Fruit fly (Drosophila melanogaster) whole organism, embryonic: ENCODE measurements around the gene CG1738.

Experiments used
- Antp ChIP-seq: fragments of 200-800 bp; sonication (Bioruptor generic); optimal IDR thresholded peaks from 3 replicates; lab custom pipeline; 2016; ENCODE audit warnings: missing biosample characterization, missing genetic modification characterization
- C15 ChIP-seq: fragments of 200-800 bp; sonication (Bioruptor generic); IDR thresholded peaks from 3 replicates; pipeline ENCODE4 v1.3.6; 2022; ENCODE audit warnings: missing biosample characterization, missing genetic modification characterization
- CG11085 ChIP-seq: fragments of 200-800 bp; sonication (Bioruptor generic); IDR thresholded peaks from 2 replicates; pipeline ENCODE4 v1.3.6; 2022; ENCODE audit warnings: missing biosample characterization, missing genetic modification characterization
- CG11723 ChIP-seq: fragments of 200-800 bp; sonication (Bioruptor generic); optimal IDR thresholded peaks from 2 replicates; lab custom pipeline; 2017; ENCODE audit warnings: missing biosample characterization, mild to moderate bottlenecking, missing genetic modification characterization
- CG1233 ChIP-seq: fragments of 200-800 bp; sonication (Bioruptor generic); optimal IDR thresholded peaks from 4 replicates; lab custom pipeline; 2018; ENCODE audit warnings: missing biosample characterization, mild to moderate bottlenecking, missing genetic modification characterization
- CG16863 ChIP-seq: fragments of 200-800 bp; sonication (Bioruptor generic); optimal IDR thresholded peaks from 3 replicates; lab custom pipeline; 2016; ENCODE audit warnings: missing biosample characterization, missing genetic modification characterization
- CG18619 ChIP-seq: fragments of 200-800 bp; sonication (Bioruptor generic); optimal IDR thresholded peaks from 3 replicates; lab custom pipeline; 2017; ENCODE audit warnings: missing biosample characterization, mild to moderate bottlenecking, missing genetic modification characterization
- CG33213 ChIP-seq: fragments of 200-800 bp; sonication (Bioruptor generic); optimal IDR thresholded peaks from 3 replicates; lab custom pipeline; 2016; ENCODE audit warnings: missing biosample characterization, missing genetic modification characterization
- CG6654 ChIP-seq: fragments of 200-800 bp; sonication (Bioruptor generic); optimal IDR thresholded peaks from 2 replicates; lab custom pipeline; 2017; ENCODE audit warnings: missing biosample characterization, mild to moderate bottlenecking, missing genetic modification characterization
- CG7963 ChIP-seq: fragments of 200-800 bp; sonication (Bioruptor generic); IDR thresholded peaks from 3 replicates; pipeline ENCODE4 v1.3.6; 2022; ENCODE audit warnings: missing biosample characterization, missing genetic modification characterization; ENCODE audit not compliant: partially characterized antibody
- CG9609 ChIP-seq: fragments of 200-800 bp; sonication (Bioruptor generic); optimal IDR thresholded peaks from 3 replicates; lab custom pipeline; 2016; ENCODE audit warnings: missing biosample characterization, missing genetic modification characterization
- CG9727 ChIP-seq: fragments of 200-800 bp; sonication (Bioruptor generic); optimal IDR thresholded peaks from 3 replicates; lab custom pipeline; 2017; ENCODE audit warnings: missing biosample characterization, mild to moderate bottlenecking, missing genetic modification characterization
- CG9817 ChIP-seq: fragments of 200-800 bp; sonication (Bioruptor generic); optimal IDR thresholded peaks from 2 replicates; lab custom pipeline; 2018; ENCODE audit warnings: missing biosample characterization, mild to moderate bottlenecking, missing genetic modification characterization, moderate library complexity
- CG9932 ChIP-seq: fragments of 200-800 bp; sonication (Bioruptor generic); IDR thresholded peaks from 2 replicates; pipeline ENCODE4 v1.3.6; 2022; ENCODE audit warnings: missing biosample characterization, missing genetic modification characterization
- D ChIP-seq, 2 experiments: fragments of 200-800 bp in 1 of 2; fragments of >200 bp in 1 of 2; sonication (Bioruptor generic) in 1 of 2; optimal IDR thresholded peaks; 2 replicates in 1 of 2; 3 replicates in 1 of 2; lab custom pipeline; 2017; ENCODE audit warnings: mild to moderate bottlenecking in 1 of 2, missing biosample characterization in 1 of 2, missing genetic modification characterization in 1 of 2, missing genetic modification reagents in 1 of 2
- D19A ChIP-seq: fragments of 200-800 bp; optimal IDR thresholded peaks from 3 replicates; lab custom pipeline; 2019; ENCODE audit warnings: missing biosample characterization, mild to moderate bottlenecking, missing genetic modification characterization, moderate library complexity
- D19B ChIP-seq: fragments of 200-800 bp; sonication (Bioruptor generic); optimal IDR thresholded peaks from 2 replicates; lab custom pipeline; 2017; ENCODE audit warnings: missing biosample characterization, mild to moderate bottlenecking, missing genetic modification characterization
- Doc3 ChIP-seq: fragments of 200-800 bp; sonication (Bioruptor generic); IDR thresholded peaks from 3 replicates; pipeline ENCODE4 v1.3.6; 2022; ENCODE audit warnings: missing biosample characterization, missing genetic modification characterization; ENCODE audit not compliant: partially characterized antibody
- Eip74EF ChIP-seq, 2 experiments: fragments of 200-800 bp in 1 of 2; fragments of >200 bp in 1 of 2; sonication (Bioruptor generic) in 1 of 2; optimal IDR thresholded peaks; 2 replicates each; lab custom pipeline; 2017 to 2019; ENCODE audit warnings: missing biosample characterization in 2 of 2, missing genetic modification characterization in 2 of 2, mild to moderate bottlenecking in 1 of 2, moderate library complexity in 1 of 2
- Hmx ChIP-seq: fragments of 200-800 bp; sonication (Bioruptor generic); optimal IDR thresholded peaks from 2 replicates; lab custom pipeline; 2016; ENCODE audit warnings: missing biosample characterization, missing genetic modification characterization
- Lhr ChIP-seq: fragments of 200-800 bp; sonication (Bioruptor generic); optimal IDR thresholded peaks from 3 replicates; lab custom pipeline; 2017; ENCODE audit warnings: mild to moderate bottlenecking, missing biosample characterization, missing genetic modification reagents, missing genetic modification characterization
- Lim3 ChIP-seq: fragments of 200-800 bp; sonication (Bioruptor generic); IDR thresholded peaks from 2 replicates; pipeline ENCODE4 v1.3.6; 2022; ENCODE audit warnings: missing biosample characterization, missing genetic modification characterization
- NK7.1 ChIP-seq: fragments of 200-800 bp; sonication (Bioruptor generic); optimal IDR thresholded peaks from 3 replicates; lab custom pipeline; 2016; ENCODE audit warnings: missing biosample characterization, missing genetic modification characterization
- Nf-YB ChIP-seq: fragments of 200-800 bp; sonication (Bioruptor generic); optimal IDR thresholded peaks from 3 replicates; lab custom pipeline; 2019; ENCODE audit warnings: missing biosample characterization, mild to moderate bottlenecking, missing genetic modification characterization, moderate library complexity
- Opbp ChIP-seq: fragments of 200-800 bp; sonication (Bioruptor generic); IDR thresholded peaks from 3 replicates; pipeline ENCODE4 v1.3.6; 2022; ENCODE audit warnings: missing biosample characterization, missing genetic modification characterization; ENCODE audit not compliant: partially characterized antibody
- Optix ChIP-seq: fragments of 200-800 bp; sonication (Bioruptor generic); IDR thresholded peaks from 3 replicates; pipeline ENCODE4 v1.3.6; 2022; ENCODE audit warnings: missing biosample characterization, missing genetic modification characterization
- PHDP ChIP-seq: fragments of 200-800 bp; sonication (Bioruptor generic); optimal IDR thresholded peaks from 3 replicates; lab custom pipeline; 2018; ENCODE audit warnings: missing biosample characterization, mild to moderate bottlenecking, missing genetic modification characterization, moderate library complexity
- Six4 ChIP-seq: fragments of 200-800 bp; sonication (Bioruptor generic); optimal IDR thresholded peaks from 2 replicates; lab custom pipeline; 2016; ENCODE audit warnings: missing biosample characterization, missing genetic modification characterization
- Usf ChIP-seq: fragments of 200-800 bp; sonication (Bioruptor generic); optimal IDR thresholded peaks from 2 replicates; lab custom pipeline; 2017; ENCODE audit warnings: missing genotype, missing biosample characterization, missing genetic modification characterization
- abd-A ChIP-seq: fragments of 200-800 bp; sonication (Bioruptor generic); optimal IDR thresholded peaks from 3 replicates; lab custom pipeline; 2019; ENCODE audit warnings: missing biosample characterization, mild to moderate bottlenecking, missing genetic modification characterization, moderate library complexity
- amos ChIP-seq: fragments of 200-800 bp; sonication (Bioruptor generic); IDR thresholded peaks from 2 replicates; pipeline ENCODE4 v1.3.6; 2022; ENCODE audit warnings: missing biosample characterization, missing genetic modification characterization; ENCODE audit not compliant: partially characterized antibody
- ap ChIP-seq: fragments of 200-800 bp; sonication (Bioruptor generic); IDR thresholded peaks from 2 replicates; pipeline ENCODE4 v1.3.6; 2022; ENCODE audit warnings: missing biosample characterization, missing genetic modification characterization
- az2 ChIP-seq: fragments of 200-800 bp; sonication (Bioruptor generic); optimal IDR thresholded peaks from 3 replicates; lab custom pipeline; 2016; ENCODE audit warnings: missing biosample characterization, missing genetic modification characterization
- bcd ChIP-seq: fragments of 200-800 bp; sonication (Bioruptor generic); optimal IDR thresholded peaks from 2 replicates; lab custom pipeline; 2017; ENCODE audit warnings: missing biosample characterization, mild to moderate bottlenecking, missing genetic modification characterization
- chinmo ChIP-seq: fragments of 200-800 bp; sonication (Bioruptor generic); IDR thresholded peaks from 4 replicates; pipeline ENCODE4 v1.3.6; 2022; ENCODE audit warnings: missing biosample characterization, missing genetic modification characterization; ENCODE audit not compliant: partially characterized antibody
- gcm ChIP-seq: fragments of 200-800 bp; sonication (Bioruptor generic); optimal IDR thresholded peaks from 2 replicates; lab custom pipeline; 2019; ENCODE audit warnings: missing biosample characterization, mild to moderate bottlenecking, missing genetic modification characterization, moderate library complexity
- jumu ChIP-seq: fragments of 200-800 bp; sonication (Bioruptor generic); optimal IDR thresholded peaks from 3 replicates; lab custom pipeline; 2016; ENCODE audit warnings: missing biosample characterization, missing genetic modification characterization
- knrl ChIP-seq: fragments of 200-800 bp; sonication (Bioruptor generic); IDR thresholded peaks from 3 replicates; pipeline ENCODE4 v1.3.6; 2022; ENCODE audit warnings: missing biosample characterization, missing genetic modification characterization; ENCODE audit not compliant: partially characterized antibody
- nerfin-2 ChIP-seq: fragments of 200-800 bp; sonication (Bioruptor generic); IDR thresholded peaks from 2 replicates; pipeline ENCODE4 v1.3.6; 2022; ENCODE audit warnings: missing biosample characterization, missing genetic modification characterization; ENCODE audit not compliant: partially characterized antibody
- nmo ChIP-seq: fragments of 200-800 bp; sonication (Bioruptor generic); optimal IDR thresholded peaks from 2 replicates; lab custom pipeline; 2018; ENCODE audit warnings: missing biosample characterization, mild to moderate bottlenecking, missing genetic modification characterization, moderate library complexity
- pan ChIP-seq, 4 experiments: fragments of >200 bp in 3 of 4; fragments of 200-800 bp in 1 of 4; sonication (Bioruptor generic) in 1 of 4; optimal IDR thresholded peaks in 3 of 4; IDR thresholded peaks in 1 of 4; 2 replicates each; pipeline versions ENCODE4 v1.3.6 to Lab custom; 2017 to 2022; ENCODE audit warnings: missing biosample characterization in 2 of 4, missing genetic modification characterization in 2 of 4, mixed read lengths in 1 of 4
- pum ChIP-seq: fragments of 200-800 bp; sonication (Bioruptor generic); optimal IDR thresholded peaks from 2 replicates; lab custom pipeline; 2016; ENCODE audit warnings: missing biosample characterization, missing genetic modification characterization
- run ChIP-seq: fragments of 200-800 bp; sonication (Bioruptor generic); optimal IDR thresholded peaks from 3 replicates; lab custom pipeline; 2018; ENCODE audit warnings: missing biosample characterization, mild to moderate bottlenecking, missing genetic modification characterization
- sd ChIP-seq: fragments of 200-800 bp; sonication (Bioruptor generic); optimal IDR thresholded peaks from 3 replicates; lab custom pipeline; 2018; ENCODE audit warnings: missing biosample characterization, mild to moderate bottlenecking, missing genetic modification characterization, moderate library complexity
- seq ChIP-seq: fragments of 200-800 bp; sonication (Bioruptor generic); IDR thresholded peaks from 2 replicates; pipeline ENCODE4 v1.3.6; 2022; ENCODE audit warnings: missing biosample characterization, missing genetic modification characterization
- slp2 ChIP-seq: fragments of 200-800 bp; sonication (Bioruptor generic); optimal IDR thresholded peaks from 2 replicates; lab custom pipeline; 2016; ENCODE audit warnings: missing biosample characterization, missing genetic modification characterization
- tx ChIP-seq: fragments of 200-800 bp; sonication (Bioruptor generic); optimal IDR thresholded peaks from 2 replicates; lab custom pipeline; 2016; ENCODE audit warnings: missing biosample characterization, missing genetic modification characterization
- yki ChIP-seq: fragments of >200 bp; optimal IDR thresholded peaks from 3 replicates; lab custom pipeline; 2018

CG1738 gene

dm6 chrX:11326213-11326731 lies 22.6 kb upstream of the CG1738 start (continued):
- TF ChIP-seq CG9817 (tag; lab: Kevin White, UChicago): peak; percentile 69
- peak; percentile 66 for TF ChIP-seq CG18619 (GFP tag; lab: Kevin White, UChicago)
- no peak for TF ChIP-seq pan (optimal IDR thresholded peaks at IDR 0.05; lab: Kevin White, UChicago)
- TF ChIP-seq pan (GFP tag; optimal IDR thresholded peaks at IDR 0.05 in 1 of 2, IDR thresholded peaks at IDR 0.05 in 1 of 2): peak in 1 of 2 experiments; percentile 44
- peak; percentile 74 for TF ChIP-seq CG9727 (GFP tag; lab: Kevin White, UChicago)
- peak; percentile 33 for TF ChIP-seq D19B (GFP tag; lab: Kevin White, UChicago)
- peak; percentile 35; the same call in 1 of the 3 replicates for TF ChIP-seq C15
- TF ChIP-seq D (optimal IDR thresholded peaks at IDR 0.05; lab: Kevin White, UChicago): no peak
- TF ChIP-seq D (GFP tag; optimal IDR thresholded peaks at IDR 0.05; lab: Kevin White, UChicago): peak; percentile 65
- peak; percentile 59; the same call in 1 of the 2 replicates for TF ChIP-seq seq (GFP tag; lab: Robert Waterston, UW)
- peak; percentile 56 for TF ChIP-seq CG9932
- TF ChIP-seq pum (GFP tag; lab: Kevin White, UChicago): peak; percentile 38
- no peak for TF ChIP-seq Lim3 (GFP tag; lab: Robert Waterston, UW)
- peak; percentile 26 for TF ChIP-seq Six4
- peak; percentile 78 for TF ChIP-seq PHDP (tag; lab: Kevin White, UChicago)
- peak; percentile 47 for TF ChIP-seq run (tag; lab: Kevin White, UChicago)
- TF ChIP-seq abd-A (tag; lab: Kevin White, UChicago): no peak
- no peak; the same call in 1 of the 2 replicates for TF ChIP-seq amos (GFP tag; lab: Robert Waterston, UW)
- peak; percentile 54 for TF ChIP-seq az2
- TF ChIP-seq CG6654 (GFP tag; lab: Kevin White, UChicago): peak; percentile 55
- peak; percentile 79 for TF ChIP-seq sd (tag; lab: Kevin White, UChicago)
- peak; percentile 43 for TF ChIP-seq CG33213
- TF ChIP-seq NK7.1: peak; percentile 36
- TF ChIP-seq D19A (tag; lab: Kevin White, UChicago): peak; percentile 60
- TF ChIP-seq CG16863 (GFP tag; lab: Kevin White, UChicago): peak; percentile 54
- TF ChIP-seq bcd (GFP tag; lab: Kevin White, UChicago): peak; percentile 78
- TF ChIP-seq ap (GFP tag; lab: Robert Waterston, UW): peak; percentile 40; the same call in 1 of the 2 replicates
- peak; percentile 57 for TF ChIP-seq gcm (GFP tag; lab: Kevin White, UChicago)
- TF ChIP-seq CG7963: no peak
- TF ChIP-seq CG11085 (GFP tag; lab: Robert Waterston, UW): 0 out of 2 replicates have a peak, but pooled peaks have one; percentile 17
- no peak for TF ChIP-seq Opbp (GFP tag; lab: Robert Waterston, UW)
- peak; percentile 50 for TF ChIP-seq CG1233 (GFP tag; lab: Kevin White, UChicago)
- TF ChIP-seq Eip74EF (GFP tag; optimal IDR thresholded peaks at IDR 0.05; lab: Kevin White, UChicago): peak in 1 of 2 experiments; percentile 59
- TF ChIP-seq knrl: no peak
- TF ChIP-seq yki: no peak
- peak; percentile 7 for TF ChIP-seq Nf-YB (GFP tag; lab: Kevin White, UChicago)
- TF ChIP-seq Antp (GFP tag; lab: Kevin White, UChicago): peak; percentile 41
- peak; percentile 45 for TF ChIP-seq Hmx (GFP tag; lab: Kevin White, UChicago)
- TF ChIP-seq slp2 (GFP tag; lab: Kevin White, UChicago): peak; percentile 15
- no peak for TF ChIP-seq nerfin-2 (GFP tag; lab: Robert Waterston, UW)
- TF ChIP-seq CG11723 (GFP tag; lab: Kevin White, UChicago): peak; percentile 40
- TF ChIP-seq jumu (GFP tag; lab: Kevin White, UChicago): peak; percentile 55
- TF ChIP-seq chinmo (GFP tag; lab: Robert Waterston, UW): peak; percentile 93
- peak; percentile 77 for TF ChIP-seq nmo (GFP tag; lab: Kevin White, UChicago)
- TF ChIP-seq tx (GFP tag; lab: Kevin White, UChicago): peak; percentile 21
- TF ChIP-seq Usf: peak; percentile 22
- 0 out of 3 replicates have a peak, but pooled peaks have one; percentile 7 for TF ChIP-seq Optix (GFP tag; lab: Robert Waterston, UW)
- TF ChIP-seq Lhr (GFP tag; lab: Kevin White, UChicago): no peak
- TF ChIP-seq Doc3 (GFP tag; lab: Robert Waterston, UW): no peak
- peak; percentile 66 for TF ChIP-seq CG9609 (GFP tag; lab: Kevin White, UChicago)
